Fruit fly (Drosophila melanogaster) whole organism, wandering third instar larva: ENCODE results near the gene CG6295.
A peak's percentile ranks its signal among the peaks of the same experiment; 100 is the strongest.

Experiments
- CG32264 ChIP-seq: fragments of 200-800 bp; sonication (Bioruptor generic); optimal IDR thresholded peaks from 2 replicates; lab custom pipeline; 2016; ENCODE audit warnings: missing biosample characterization, missing genetic modification characterization
- CG9705 ChIP-seq: fragments of 200-800 bp; sonication (Bioruptor generic); optimal IDR thresholded peaks from 2 replicates; lab custom pipeline; 2018; ENCODE audit warnings: missing biosample characterization, mild to moderate bottlenecking, missing genetic modification characterization
- CrebA ChIP-seq: fragments of 200-800 bp; sonication (Bioruptor generic); optimal IDR thresholded peaks from 2 replicates; lab custom pipeline; 2016; ENCODE audit warnings: missing biosample characterization, mild to moderate bottlenecking, missing genetic modification characterization, borderline replicate concordance
- Dfd ChIP-seq: fragments of >200 bp; optimal IDR thresholded peaks from 2 replicates; lab custom pipeline; 2017; ENCODE audit warnings: missing biosample characterization, missing genetic modification characterization
- Dif ChIP-seq: fragments of 200-275, 200-300 bp; sonication (Bioruptor generic); optimal IDR thresholded peaks from 2 replicates; lab custom pipeline; 2018; ENCODE audit warnings: missing biosample characterization, missing genetic modification characterization; ENCODE audit not compliant: partially characterized antibody
- HLH106 ChIP-seq: fragments of 200-800 bp; optimal IDR thresholded peaks from 3 replicates; lab custom pipeline; 2019; ENCODE audit warnings: missing biosample characterization, mild to moderate bottlenecking, missing genetic modification characterization, moderate library complexity
- Hnf4 ChIP-seq: fragments of 200-800 bp; sonication (Bioruptor generic); optimal IDR thresholded peaks from 2 replicates; lab custom pipeline; 2016; ENCODE audit warnings: missing biosample characterization, mild to moderate bottlenecking, missing genetic modification characterization
- Hr78 ChIP-seq: fragments of >200 bp; optimal IDR thresholded peaks from 2 replicates; lab custom pipeline; 2017; ENCODE audit warnings: missing biosample characterization, missing genetic modification characterization
- Hr83 ChIP-seq: fragments of 200-300 bp; sonication (Bioruptor generic); optimal IDR thresholded peaks from 2 replicates; lab custom pipeline; 2016; ENCODE audit warnings: missing biosample characterization, mild to moderate bottlenecking, missing genetic modification characterization, moderate library complexity; ENCODE audit not compliant: poor library complexity, severe bottlenecking
- Jra ChIP-seq: sonication (Bioruptor generic); optimal IDR thresholded peaks from 2 replicates; lab custom pipeline; 2016; ENCODE audit warnings: missing biosample characterization, missing genetic modification characterization
- Myc ChIP-seq: fragments of >200 bp; optimal IDR thresholded peaks from 2 replicates; lab custom pipeline; 2017
- N ChIP-seq: fragments of >200 bp; optimal IDR thresholded peaks from 2 replicates; lab custom pipeline; 2018; ENCODE audit warnings: missing biosample characterization, missing external identifiers, missing genetic modification characterization
- OdsH ChIP-seq: fragments of 200-800 bp; sonication (Bioruptor generic); optimal IDR thresholded peaks from 2 replicates; lab custom pipeline; 2016; ENCODE audit warnings: missing biosample characterization, mild to moderate bottlenecking, missing genetic modification characterization
- Rel ChIP-seq, 2 experiments: fragments of 200-800 bp; sonication (Bioruptor generic) in 1 of 2; optimal IDR thresholded peaks; 2 replicates in 1 of 2; 3 replicates in 1 of 2; lab custom pipeline; 2016 to 2019; ENCODE audit warnings: mild to moderate bottlenecking in 2 of 2, missing biosample characterization in 2 of 2, missing genetic modification characterization in 2 of 2, moderate library complexity in 1 of 2
- Vsx2 ChIP-seq: fragments of 200-300, 225-300 bp; sonication (Bioruptor generic); optimal IDR thresholded peaks from 2 replicates; lab custom pipeline; 2018; ENCODE audit warnings: missing biosample characterization, missing genetic modification characterization; ENCODE audit not compliant: partially characterized antibody
- br ChIP-seq: fragments of 200-800 bp; sonication (Bioruptor generic); optimal IDR thresholded peaks from 2 replicates; lab custom pipeline; 2016; ENCODE audit warnings: missing biosample characterization, missing genetic modification characterization
- brk ChIP-seq: fragments of 200-800 bp; sonication (Bioruptor generic); optimal IDR thresholded peaks from 2 replicates; lab custom pipeline; 2016; ENCODE audit warnings: missing biosample characterization, mild to moderate bottlenecking, missing genetic modification characterization
- dl ChIP-seq, 2 experiments: fragments of 175-275, 200-275 bp in 1 of 2; fragments of 200-275 bp in 1 of 2; sonication (Bioruptor generic); optimal IDR thresholded peaks; lab custom pipeline; 2018; ENCODE audit warnings: mild to moderate bottlenecking in 2 of 2, missing biosample characterization in 2 of 2, missing genetic modification characterization in 2 of 2, moderate library complexity in 2 of 2; ENCODE audit not compliant: partially characterized antibody in 2 of 2, insufficient read depth in 1 of 2
- dmrt93B ChIP-seq: fragments of 200-800 bp; sonication (Bioruptor generic); optimal IDR thresholded peaks from 2 replicates; lab custom pipeline; 2018; ENCODE audit warnings: missing biosample characterization, mild to moderate bottlenecking, missing genetic modification characterization
- dsf ChIP-seq: sonication (Bioruptor generic); optimal IDR thresholded peaks from 2 replicates; lab custom pipeline; 2016; ENCODE audit warnings: missing biosample characterization, missing genetic modification characterization, borderline replicate concordance
- ey ChIP-seq: fragments of 200-800 bp; sonication (Bioruptor generic); optimal IDR thresholded peaks from 2 replicates; lab custom pipeline; 2016; ENCODE audit warnings: missing biosample characterization, missing genetic modification characterization
- foxo ChIP-seq, 2 experiments: fragments of 200-800 bp; sonication (Bioruptor generic); optimal IDR thresholded peaks; 2 replicates in 1 of 2; 3 replicates in 1 of 2; lab custom pipeline; 2016 to 2017; ENCODE audit warnings: missing biosample characterization in 2 of 2, missing genetic modification characterization in 2 of 2
- fru ChIP-seq: fragments of 200-800 bp; sonication (Bioruptor generic); optimal IDR thresholded peaks from 3 replicates; lab custom pipeline; 2016; ENCODE audit warnings: missing biosample characterization, mild to moderate bottlenecking, missing genetic modification characterization
- h ChIP-seq: fragments of 200-800 bp; sonication (Bioruptor generic); optimal IDR thresholded peaks from 3 replicates; lab custom pipeline; 2016; ENCODE audit warnings: missing biosample characterization, mild to moderate bottlenecking, missing genetic modification characterization
- jim ChIP-seq: fragments of 175-275, 200-325 bp; sonication (Bioruptor generic); optimal IDR thresholded peaks from 2 replicates; lab custom pipeline; 2016; ENCODE audit warnings: missing biosample characterization, mild to moderate bottlenecking, missing genetic modification characterization
- lola ChIP-seq: fragments of >200 bp; optimal IDR thresholded peaks from 2 replicates; lab custom pipeline; 2017; ENCODE audit warnings: missing biosample characterization, missing genetic modification characterization
- rgr ChIP-seq: fragments of 200-800 bp; sonication (Bioruptor generic); optimal IDR thresholded peaks from 3 replicates; lab custom pipeline; 2016; ENCODE audit warnings: missing biosample characterization, mild to moderate bottlenecking, missing genetic modification characterization
- sage ChIP-seq: fragments of 200-800 bp; sonication (Bioruptor generic); optimal IDR thresholded peaks from 2 replicates; lab custom pipeline; 2016; ENCODE audit warnings: missing biosample characterization, mild to moderate bottlenecking, missing genetic modification characterization
- tai ChIP-seq: sonication (Bioruptor generic); optimal IDR thresholded peaks from 2 replicates; lab custom pipeline; 2016; ENCODE audit warnings: missing biosample characterization, missing genetic modification characterization
- woc ChIP-seq: sonication (Bioruptor generic); optimal IDR thresholded peaks from 2 replicates; lab custom pipeline; 2016; ENCODE audit warnings: missing biosample characterization, mild to moderate bottlenecking, missing genetic modification characterization

Gene CG6295

dm6 chr3R:27023117-27023516 lies 16.3 kb upstream of the CG6295 start, which contains the start of gene CG6277:
Gene CG6277 (minus strand): TSS chr3R:27023217.
- TF ChIP-seq Jra (GFP tag; lab: Kevin White, UChicago) (no peak), jim (GFP tag; lab: Kevin White, UChicago) (no peak), Vsx2 (GFP tag; lab: Kevin White, UChicago) (no peak), HLH106 (tag; lab: Kevin White, UChicago) (no peak), tai (no peak), Dfd (no peak)

- TF ChIP-seq HLH106 (tag; lab: Kevin White, UChicago) (no peak), dl (GFP tag; optimal IDR thresholded peaks at IDR 0.05; lab: Kevin White, UChicago; ENCODE audit: insufficient read depth in 1 of 2, partially characterized antibody in 2 of 2) (no peak), h (GFP tag; lab: Kevin White, UChicago) (no peak), dsf (GFP tag; lab: Kevin White, UChicago) (no peak), jim (GFP tag; lab: Kevin White, UChicago) (no peak), Hnf4 (GFP tag; lab: Kevin White, UChicago) (no peak), brk (GFP tag; lab: Kevin White, UChicago) (no peak), Dif (no peak), foxo (GFP tag; optimal IDR thresholded peaks at IDR 0.05; lab: Kevin White, UChicago) (no peak), ey (GFP tag; lab: Kevin White, UChicago) (no peak), CrebA (no peak), sage (GFP tag; lab: Kevin White, UChicago) (no peak)
Observed at dm6 chr3R:27021278-27021677, 14.4 kb upstream of the CG6295 start, which contains the start of gene CG6283. Gene CG6283 (minus strand): TSS chr3R:27021378.

- TF ChIP-seq Rel (GFP tag; optimal IDR thresholded peaks at IDR 0.05; lab: Kevin White, UChicago): no peak
- peak; percentile 29 for TF ChIP-seq Rel (tag; optimal IDR thresholded peaks at IDR 0.05; lab: Kevin White, UChicago)
- TF ChIP-seq br (GFP tag; lab: Kevin White, UChicago): no peak
Observed at dm6 chr3R:27019701-27020172, 12.9 kb upstream of the CG6295 start, which contains the start of gene CG17191. Gene CG17191 (minus strand): TSS chr3R:27019751.

- no peak for TF ChIP-seq ey (GFP tag; lab: Kevin White, UChicago)
- no peak for TF ChIP-seq Myc (lab: Kevin White, UChicago)
- no peak for TF ChIP-seq N
- TF ChIP-seq Hr83: no peak
- no peak for TF ChIP-seq Hr78 (GFP tag; lab: Kevin White, UChicago)
- TF ChIP-seq woc (GFP tag; lab: Kevin White, UChicago): no peak
- TF ChIP-seq dmrt93B (GFP tag; lab: Kevin White, UChicago): no peak
- no peak for TF ChIP-seq CG9705 (GFP tag; lab: Kevin White, UChicago)
- no peak for TF ChIP-seq br (GFP tag; lab: Kevin White, UChicago)
- TF ChIP-seq fru: no peak
- no peak for TF ChIP-seq jim (GFP tag; lab: Kevin White, UChicago)
- TF ChIP-seq dl (GFP tag; optimal IDR thresholded peaks at IDR 0.05; lab: Kevin White, UChicago; ENCODE audit: insufficient read depth in 1 of 2, partially characterized antibody in 2 of 2): no peak
- TF ChIP-seq Dif: no peak
- no peak for TF ChIP-seq rgr (GFP tag; lab: Kevin White, UChicago)
- TF ChIP-seq brk (GFP tag; lab: Kevin White, UChicago): no peak
- TF ChIP-seq HLH106 (tag; lab: Kevin White, UChicago): no peak
- TF ChIP-seq tai: no peak
- TF ChIP-seq OdsH (GFP tag; lab: Kevin White, UChicago): no peak
Observed at dm6 chr3R:27018187-27018586, 11.3 kb upstream of the CG6295 start, which contains the start of gene CG17192. Gene CG17192 (minus strand): TSS chr3R:27018287.

dm6 chr3R:27005338-27005737 lies 1.5 kb downstream of the CG6295 start, which contains the start of gene CG6296:
Gene CG6296 (minus strand): TSS chr3R:27005469.
- TF ChIP-seq N (no peak), lola (no peak), sage (GFP tag; lab: Kevin White, UChicago) (no peak), Dif (no peak), Dfd (no peak), CG32264 (GFP tag; lab: Kevin White, UChicago) (no peak), Hr78 (GFP tag; lab: Kevin White, UChicago) (no peak)
